Worm (Caenorhabditis elegans): ENCODE measurements around the gene Y17D7C.1.

DNA sequence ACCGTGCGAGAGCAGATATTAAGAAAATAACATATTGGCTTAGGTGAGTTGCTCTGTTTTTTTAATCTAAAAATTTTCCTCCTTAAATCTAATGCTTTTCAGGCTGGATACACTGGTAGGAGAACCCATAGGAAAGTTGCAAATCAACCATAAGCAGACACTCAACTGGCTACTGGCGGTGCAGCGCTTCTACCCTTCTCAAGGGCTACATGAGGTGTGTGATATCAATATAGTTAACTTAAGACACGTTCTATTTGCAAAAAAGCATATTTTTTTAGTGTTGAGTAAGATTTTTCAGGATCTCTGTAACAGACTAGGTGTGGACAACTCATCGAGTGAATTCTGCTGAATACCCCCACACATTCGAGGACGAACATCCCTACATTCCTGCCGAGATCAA is 1.6 kb downstream of the Y17D7C.1 start:
- TF ChIP-seq ceh-40 (GFP tag; IDR thresholded peaks at IDR 0.05): no peak
- no peak for TF ChIP-seq aptf-2 (GFP tag; conservative IDR thresholded peaks at IDR 0.05)
- TF ChIP-seq unc-62 (GFP tag; optimal IDR thresholded peaks at IDR 0.05): no peak
- TF ChIP-seq ztf-3 (GFP tag; optimal IDR thresholded peaks at IDR 0.05): no peak
- no peak for TF ChIP-seq mes-4 (tag; optimal IDR thresholded peaks at IDR 0.05)
- TF ChIP-seq F10E7.11 (tag; optimal IDR thresholded peaks at IDR 0.05): no peak
- no peak for TF ChIP-seq nfyb-1 (GFP tag; IDR thresholded peaks at IDR 0.05)
- TF ChIP-seq B0336.3 (GFP tag; IDR thresholded peaks at IDR 0.05): no peak
- no peak for TF ChIP-seq tbp1 (GFP tag; optimal IDR thresholded peaks at IDR 0.05)
- TF ChIP-seq lsy-27 (tag; optimal IDR thresholded peaks at IDR 0.05; ENCODE audit: borderline replicate concordance, insufficient read depth): no peak
- TF ChIP-seq ama-1 (optimal IDR thresholded peaks at IDR 0.05): no peak
- TF ChIP-seq ama-1 (GFP tag; optimal IDR thresholded peaks at IDR 0.05): no peak
- TF ChIP-seq ekl-4 (GFP tag; IDR thresholded peaks at IDR 0.05): no peak
- TF ChIP-seq somi-1 (GFP tag; optimal IDR thresholded peaks at IDR 0.05): no peak
- TF ChIP-seq ztf-6 (GFP tag; IDR thresholded peaks at IDR 0.05): no peak
